Worm (Caenorhabditis elegans) whole organism, dauer: ENCODE results near the gene Y54G11A.17.

ENCODE experiments used
- unc-62 ChIP-seq: sonication (generic microtip); optimal IDR thresholded peaks from 2 replicates; lab custom pipeline; 2017; ENCODE audit warnings: missing biosample characterization, missing genetic modification reagents, missing genetic modification characterization

Gene Y54G11A.17

DNA sequence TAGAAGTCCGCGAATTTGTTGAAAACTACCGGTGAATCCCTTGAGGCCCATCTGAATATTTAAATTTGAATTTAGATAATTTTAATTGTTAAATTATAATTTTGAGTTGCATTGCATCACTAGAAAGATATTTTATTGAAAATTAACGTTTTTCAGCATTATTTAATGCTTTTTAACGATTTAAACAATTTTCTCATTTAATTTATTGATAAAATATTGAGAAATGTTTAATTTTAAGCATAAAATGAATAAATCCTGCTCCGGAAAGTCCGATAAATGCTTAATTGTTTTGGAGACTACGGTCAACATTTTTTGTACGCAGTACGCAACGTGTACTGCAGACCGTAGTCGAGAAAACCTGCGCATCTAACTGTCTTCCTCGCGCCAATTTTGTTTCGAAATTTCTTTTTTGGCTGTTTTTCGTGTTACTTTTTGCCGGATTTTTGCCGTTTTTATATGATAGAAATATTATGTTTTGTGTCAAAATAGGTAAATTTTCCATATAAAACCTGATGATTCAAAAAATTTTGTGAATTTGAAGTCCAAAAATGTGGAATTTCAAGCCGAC is at the start of gene Y54G11A.17, which contains the start of the genes lin-7 and elof-1:
TSS of gene Y54G11A.17 (minus strand) at position 51 of the 568 bp plus-strand sequence.
TSS of gene lin-7 (minus strand) at position 51 of the 568 bp plus-strand sequence.
TSS of gene elof-1 (plus strand) at position 383 of the 568 bp plus-strand sequence.
- TF ChIP-seq unc-62 (GFP tag; lab: Kevin White, UChicago): no peak

DNA sequence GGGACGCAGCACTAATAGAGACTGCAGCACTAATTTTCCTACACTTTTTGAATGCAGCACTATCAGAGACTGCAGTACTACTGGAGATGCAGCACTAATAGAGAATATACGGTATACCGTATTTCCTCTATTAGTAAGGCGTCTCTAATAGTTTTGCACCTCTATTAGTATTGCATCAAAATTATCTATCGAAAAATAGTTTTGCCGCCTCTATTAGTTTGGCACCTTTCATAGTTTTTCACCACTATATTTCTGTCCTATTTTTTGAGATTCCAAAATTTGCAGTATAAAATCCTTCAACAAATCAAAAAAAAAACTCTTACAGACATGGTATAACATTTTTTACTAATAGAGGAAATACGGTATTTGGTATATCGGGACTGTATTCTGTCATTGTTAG is 44.6 kb upstream of the Y54G11A.17 start:
- TF ChIP-seq unc-62 (GFP tag; lab: Kevin White, UChicago): no peak

DNA sequence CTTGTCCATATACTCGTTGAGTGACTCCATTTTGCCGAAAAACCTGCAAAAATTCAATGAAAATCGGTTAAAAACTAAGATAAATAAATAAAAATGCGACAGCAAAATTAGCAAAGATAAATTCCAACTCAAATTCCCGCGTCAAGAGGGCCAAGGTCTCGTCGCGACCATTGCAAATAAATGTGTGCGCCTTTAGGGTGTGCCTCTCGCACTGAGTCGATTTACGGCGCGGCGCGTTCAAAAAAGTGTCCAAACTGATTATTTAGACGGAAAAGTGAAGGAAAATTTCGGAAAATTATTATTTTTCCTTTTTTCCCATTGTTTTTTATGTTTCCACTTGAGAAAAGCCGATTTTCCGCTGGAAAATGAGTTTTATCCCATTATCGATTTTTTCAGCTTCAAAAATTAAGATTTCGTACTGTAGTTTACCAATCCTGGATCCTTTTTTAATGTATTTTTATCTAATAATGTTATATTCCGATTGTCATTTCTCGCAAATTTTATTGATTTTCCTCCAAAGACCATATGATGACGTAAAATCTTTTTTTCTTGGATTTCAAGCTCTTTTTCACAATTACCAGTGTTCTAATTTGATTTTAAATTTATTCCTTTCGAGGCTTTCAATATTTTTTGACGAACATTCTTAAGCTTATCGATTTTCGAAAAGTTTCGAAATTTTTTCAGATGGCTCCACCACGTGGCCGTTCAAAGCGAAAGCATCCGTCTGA is 41.0 kb upstream of the Y54G11A.17 start, which contains the start of the genes kbp-3 and nurf-1:
TSS of gene kbp-3 (minus strand) at position 43 of the 728 bp plus-strand sequence.
TSS of gene nurf-1 (plus strand) at position 678 of the 728 bp plus-strand sequence.
- TF ChIP-seq unc-62 (GFP tag; lab: Kevin White, UChicago): no peak

DNA sequence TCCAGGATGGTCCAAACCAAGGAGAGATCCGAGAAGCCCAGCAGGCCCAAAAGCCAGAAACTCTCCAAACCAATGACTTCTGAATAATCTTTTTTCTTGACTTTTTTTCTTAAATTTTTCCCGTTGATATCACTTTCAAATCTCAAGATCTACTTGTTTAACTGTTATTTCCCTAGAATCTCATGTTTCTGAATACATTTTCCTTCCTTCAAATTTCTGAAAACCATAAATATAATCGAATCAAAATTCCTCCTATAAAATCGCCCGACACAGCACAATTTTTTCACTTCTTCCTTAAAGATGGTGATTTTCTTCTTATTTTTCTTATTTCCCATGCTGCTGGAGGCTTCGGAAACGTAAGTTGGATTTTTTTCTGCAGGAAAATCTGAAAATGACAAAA is 39.0 kb upstream of the Y54G11A.17 start, which contains the start of gene F26H11.8:
TSS of gene F26H11.8 (plus strand) at position 301 of the 400 bp plus-strand sequence.
- no peak for TF ChIP-seq unc-62 (GFP tag; lab: Kevin White, UChicago)

DNA sequence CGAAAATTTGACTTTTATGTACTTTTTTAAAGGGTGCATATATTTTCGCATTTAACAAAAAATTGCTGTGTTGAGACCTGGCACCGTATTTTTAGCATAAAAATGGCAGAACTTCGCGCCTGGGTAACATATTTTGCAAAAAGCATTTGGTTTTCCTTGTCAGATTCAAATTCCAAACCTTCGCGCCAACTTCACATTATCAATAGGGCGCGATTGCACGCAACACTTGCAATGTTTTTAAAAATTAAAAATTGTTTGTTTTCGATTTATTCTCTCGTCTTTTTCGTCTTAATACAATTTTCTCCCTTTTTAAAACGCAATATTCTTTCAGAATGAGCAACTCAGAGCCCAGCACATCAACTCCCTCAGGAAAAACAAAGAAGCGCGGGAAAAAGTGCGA is 34.4 kb upstream of the Y54G11A.17 start, which contains the start of gene mes-2:
TSS of gene mes-2 (plus strand) at position 330 of the 400 bp plus-strand sequence.
- no peak for TF ChIP-seq unc-62 (GFP tag; lab: Kevin White, UChicago)

DNA sequence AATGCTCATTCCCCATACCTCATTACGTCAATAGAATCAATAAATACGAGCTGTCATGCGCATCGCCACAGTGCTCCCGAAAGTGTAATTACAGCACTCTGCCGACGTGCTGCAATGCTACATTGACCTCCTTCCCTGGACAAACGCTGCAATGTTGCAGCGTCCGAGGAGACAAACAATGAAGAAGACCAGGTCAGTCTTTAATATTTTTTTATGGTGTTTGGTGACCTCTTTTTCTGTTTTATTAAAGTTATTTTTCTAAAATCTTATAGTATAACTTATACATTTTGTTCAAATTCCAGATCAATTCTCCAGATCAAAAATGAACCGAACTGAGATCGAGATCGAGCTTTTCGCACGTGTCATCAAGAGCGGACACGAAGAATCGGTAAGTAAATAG is 32.2 kb upstream of the Y54G11A.17 start, which contains the start of gene sdz-26:
TSS of gene sdz-26 (plus strand) at position 301 of the 400 bp plus-strand sequence.
- no peak for TF ChIP-seq unc-62 (GFP tag; lab: Kevin White, UChicago)

DNA sequence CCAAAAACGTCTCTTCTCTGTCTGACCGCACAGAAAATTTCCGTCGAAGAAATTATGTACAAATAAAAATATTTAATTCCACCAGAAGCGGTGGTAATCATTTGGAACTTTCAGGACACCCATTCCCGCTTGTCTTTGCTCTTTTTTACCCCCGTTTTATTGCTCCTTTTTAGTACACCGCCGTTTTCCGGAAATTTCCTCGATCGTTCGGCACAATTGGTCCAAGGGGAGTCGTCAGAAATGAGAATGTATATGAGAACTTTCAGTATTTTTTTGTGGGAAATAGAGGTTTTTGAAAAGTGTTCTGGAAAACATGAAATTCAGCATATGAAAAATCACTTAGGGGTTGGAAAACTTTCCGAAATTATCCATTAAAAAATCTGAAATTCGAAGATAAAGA is 31.6 kb upstream of the Y54G11A.17 start:
- no peak for TF ChIP-seq unc-62 (GFP tag; lab: Kevin White, UChicago)

DNA sequence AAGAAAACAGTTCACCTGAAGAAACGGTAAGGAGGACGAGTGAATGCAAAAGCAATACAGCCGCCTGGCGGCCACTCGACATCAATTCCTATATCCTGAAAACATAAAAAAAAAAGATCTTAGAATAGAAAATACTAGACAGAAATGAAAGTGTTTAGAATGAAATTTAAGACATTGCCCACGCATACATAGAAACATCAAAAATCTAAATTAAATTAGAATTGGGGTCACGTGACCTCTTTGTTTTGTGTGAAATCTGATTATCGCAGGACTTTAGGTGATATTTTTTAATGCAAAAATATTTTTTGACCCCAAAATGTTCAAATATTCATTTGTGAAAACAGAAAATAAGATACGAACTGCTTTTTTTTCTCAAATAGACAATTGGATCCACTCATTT is 28.6 kb upstream of the Y54G11A.17 start, which contains the start of gene acr-20:
TSS of gene acr-20 (minus strand) at position 101 of the 400 bp plus-strand sequence.
- no peak for TF ChIP-seq unc-62 (GFP tag; lab: Kevin White, UChicago)

DNA sequence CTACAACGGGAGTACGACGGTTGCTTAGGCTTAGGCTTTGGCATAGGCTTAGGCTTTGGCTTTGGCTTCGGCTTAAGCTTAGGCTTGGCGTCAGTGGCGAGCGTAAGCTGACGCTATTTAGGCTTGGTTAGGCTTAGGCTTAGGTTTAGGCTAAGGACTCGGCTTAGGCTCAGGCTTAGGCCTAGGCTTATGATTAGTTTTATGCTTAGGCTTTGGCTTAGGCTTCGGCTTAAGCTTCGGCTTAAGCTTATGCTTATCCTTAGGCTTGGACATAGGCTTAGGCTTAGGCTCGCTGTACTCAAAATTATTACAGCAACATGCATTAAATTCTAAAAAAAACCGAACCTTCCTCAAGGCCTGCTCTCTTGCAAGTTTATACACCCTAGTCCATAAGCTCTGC is 25.4 kb upstream of the Y54G11A.17 start:
- no peak for TF ChIP-seq unc-62 (GFP tag; lab: Kevin White, UChicago)

DNA sequence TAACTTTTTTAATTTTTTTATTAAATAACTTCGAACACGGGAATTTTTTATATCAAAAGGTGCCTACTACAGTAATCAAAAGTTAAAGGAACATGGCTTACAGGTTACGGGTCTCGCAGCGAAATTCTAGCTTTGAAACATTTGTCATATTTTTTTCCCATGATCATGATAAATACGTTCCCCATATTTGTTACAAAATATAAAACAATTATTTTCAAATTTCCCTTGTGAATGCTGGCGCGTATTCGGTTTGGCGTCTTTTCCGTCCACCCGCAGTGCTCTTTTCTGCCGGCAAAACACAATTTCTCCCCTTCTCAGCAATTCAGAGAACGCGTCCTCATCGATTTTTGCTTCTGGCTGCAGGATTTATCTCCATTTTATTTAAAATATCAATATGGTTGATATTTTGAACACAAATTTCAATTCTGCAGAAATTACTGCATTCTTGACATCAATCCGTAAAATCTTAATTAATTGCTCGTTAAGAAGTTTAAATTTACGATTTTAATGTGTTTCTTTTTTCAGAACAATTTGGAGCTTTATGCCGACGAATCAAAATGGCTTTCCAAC is 16.1 kb upstream of the Y54G11A.17 start, which contains the start of gene imb-2:
TSS of gene imb-2 (plus strand) at position 520 of the 570 bp plus-strand sequence.
- no peak for TF ChIP-seq unc-62 (GFP tag; lab: Kevin White, UChicago)

DNA sequence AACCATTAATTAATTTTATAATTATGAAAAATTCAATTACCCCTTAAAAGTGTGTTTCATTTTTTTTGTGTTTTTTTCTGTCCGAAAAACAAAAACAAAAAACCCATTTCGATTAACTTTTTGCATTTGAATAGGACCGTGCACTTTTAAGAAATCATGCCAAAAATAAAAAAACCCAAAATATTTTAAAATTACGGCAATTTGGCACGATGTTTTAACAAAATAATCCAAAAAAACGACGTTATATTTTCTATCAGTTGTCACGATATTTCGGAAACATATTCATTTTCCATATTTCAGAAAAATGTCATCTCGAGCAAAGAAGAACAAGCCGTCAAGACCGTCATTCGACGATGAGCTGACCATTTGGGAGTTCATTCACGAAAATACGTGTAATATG is 12.5 kb upstream of the Y54G11A.17 start, which contains the start of gene tebp-1:
TSS of gene tebp-1 (plus strand) at position 301 of the 400 bp plus-strand sequence.
- no peak for TF ChIP-seq unc-62 (GFP tag; lab: Kevin White, UChicago)

DNA sequence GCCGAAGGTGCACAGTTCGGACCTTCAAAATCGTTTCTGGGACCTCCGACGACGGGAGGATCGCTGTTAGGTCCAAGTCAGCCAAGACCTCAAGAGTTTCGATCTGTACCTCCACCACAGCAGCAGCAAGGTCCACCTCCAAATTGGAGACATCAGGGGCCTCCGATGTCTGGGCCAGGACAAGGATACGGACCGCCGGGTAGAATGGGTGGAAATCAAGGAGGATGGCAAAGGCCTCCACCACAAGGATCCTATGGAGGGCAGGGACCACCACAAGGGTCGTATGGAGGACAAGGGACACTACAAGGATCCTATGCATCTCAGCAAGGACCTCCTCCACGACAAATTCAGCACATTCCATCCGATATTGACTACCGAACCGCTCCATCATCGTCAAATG is 11.5 kb upstream of the Y54G11A.17 start:
- no peak for TF ChIP-seq unc-62 (GFP tag; lab: Kevin White, UChicago)

DNA sequence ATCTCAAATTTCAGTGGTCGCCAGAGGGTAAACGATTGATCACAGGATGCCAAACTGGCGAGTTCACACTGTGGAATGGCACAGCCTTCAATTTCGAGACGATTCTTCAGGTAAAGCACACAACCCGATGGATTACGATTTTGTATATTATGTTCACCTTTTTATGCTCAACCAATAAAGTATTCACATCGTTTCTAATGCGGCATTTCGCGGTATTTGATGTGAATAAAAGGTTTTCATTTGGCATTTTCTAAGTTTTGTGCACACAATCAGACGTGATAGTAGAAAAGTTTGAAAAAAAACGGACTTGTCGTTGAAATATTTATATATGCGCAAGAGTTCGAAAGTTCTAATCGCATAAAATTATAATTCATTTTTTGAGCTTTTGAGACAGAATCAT is 9.8 kb upstream of the Y54G11A.17 start:
- no peak for TF ChIP-seq unc-62 (GFP tag; lab: Kevin White, UChicago)

DNA sequence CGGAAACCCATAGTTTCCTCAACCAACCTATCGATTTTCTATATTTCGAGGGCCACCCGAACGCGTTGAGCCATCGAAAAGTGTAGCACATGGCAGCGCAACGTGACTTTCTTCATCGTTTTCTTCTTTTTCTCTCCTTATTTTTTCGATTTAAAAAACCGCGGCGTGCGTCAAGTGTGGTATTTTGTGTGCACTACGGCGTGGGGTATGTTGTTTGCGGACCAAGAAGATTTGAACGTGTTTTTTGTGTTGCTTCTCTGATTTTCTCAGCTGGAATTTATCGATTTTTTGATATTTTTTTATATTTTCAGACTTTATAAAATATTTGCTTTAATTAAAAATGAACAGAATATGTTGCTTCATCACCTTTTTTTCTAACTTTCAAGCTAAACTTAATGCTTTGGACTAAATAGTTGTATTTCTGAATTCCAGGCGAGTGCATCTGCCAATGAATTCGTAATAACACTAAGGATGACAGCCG is 8.8 kb upstream of the Y54G11A.17 start, which contains the start of the genes agl-1 and pfs-2:
TSS of gene agl-1 (minus strand) at position 178 of the 481 bp plus-strand sequence.
TSS of gene pfs-2 (plus strand) at position 431 of the 481 bp plus-strand sequence.
- TF ChIP-seq unc-62 (GFP tag; lab: Kevin White, UChicago): no peak

DNA sequence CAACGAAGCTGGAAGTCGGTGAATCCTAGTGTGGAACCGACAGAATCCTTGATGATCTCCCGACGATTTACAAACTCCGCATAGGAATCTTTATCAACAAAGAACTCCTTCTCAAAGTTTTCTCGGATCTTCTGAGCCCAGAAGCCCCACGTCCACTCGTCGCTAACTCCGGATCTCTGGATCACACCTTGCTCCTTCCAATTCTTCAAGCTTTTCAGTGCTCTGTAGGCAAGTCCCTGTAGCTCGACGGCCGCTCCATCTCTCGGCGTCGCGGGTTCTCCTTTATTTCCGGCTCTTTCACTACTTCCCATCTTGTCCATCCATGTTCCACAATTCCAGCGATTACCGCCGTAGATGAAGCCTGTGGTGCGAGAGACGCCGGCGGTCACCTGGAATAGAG is 2.1 kb upstream of the Y54G11A.17 start:
- TF ChIP-seq unc-62 (GFP tag; lab: Kevin White, UChicago): no peak
